Worm (Caenorhabditis elegans): Measurements from ENCODE around the gene ZK1240.8.

Gene ZK1240.8

ce11 chrII:2324956-2325355 lies 3.9 kb downstream of the ZK1240.8 start, which contains the start of gene ZK1240.11:
Gene ZK1240.11 (plus strand): TSS chrII:2325256.
- no peak for TF ChIP-seq ceh-82 (tag; optimal IDR thresholded peaks at IDR 0.05)
- no peak for TF ChIP-seq jun-1 (tag; optimal IDR thresholded peaks at IDR 0.05)
- TF ChIP-seq unc-62 (GFP tag; optimal IDR thresholded peaks at IDR 0.05): no peak
- no peak for TF ChIP-seq aly-2 (tag; optimal IDR thresholded peaks at IDR 0.05)
- no peak for TF ChIP-seq pqm-1 (tag; optimal IDR thresholded peaks at IDR 0.05)
- no peak for TF ChIP-seq nhr-237 (tag; optimal IDR thresholded peaks at IDR 0.05)
- TF ChIP-seq sea-2 (GFP tag; optimal IDR thresholded peaks at IDR 0.05): no peak
- TF ChIP-seq nfya-1 (tag; optimal IDR thresholded peaks at IDR 0.05; ENCODE audit: insufficient read depth): no peak

- TF ChIP-seq nhr-23 (tag; optimal IDR thresholded peaks at IDR 0.05) (no peak), fkh-2 (tag; optimal IDR thresholded peaks at IDR 0.05) (no peak), pha-4 (tag; optimal IDR thresholded peaks at IDR 0.05) (peak; percentile 24), egl-5 (tag; optimal IDR thresholded peaks at IDR 0.05) (no peak), lin-15B (tag; optimal IDR thresholded peaks at IDR 0.05) (no peak), ceh-28 (tag; optimal IDR thresholded peaks at IDR 0.05) (no peak), daf-12 (tag; optimal IDR thresholded peaks at IDR 0.05) (no peak), elt-2 (tag; optimal IDR thresholded peaks at IDR 0.05) (peak; percentile 93), lsy-12 (tag; optimal IDR thresholded peaks at IDR 0.05) (no peak), unc-39 (tag; optimal IDR thresholded peaks at IDR 0.05) (no peak), nhr-11 (tag; optimal IDR thresholded peaks at IDR 0.05) (no peak), pqm-1 (tag; optimal IDR thresholded peaks at IDR 0.05) (peak; percentile 46), zag-1 (tag; optimal IDR thresholded peaks at IDR 0.05) (no peak), fkh-10 (GFP tag; optimal IDR thresholded peaks at IDR 0.05) (no peak), jun-1 (tag; optimal IDR thresholded peaks at IDR 0.05) (peak; percentile 50), unc-62 (GFP tag; optimal IDR thresholded peaks at IDR 0.05) (no peak)
These were observed 5.9 kb downstream of the ZK1240.8 start, which contains the start of the genes ZK1240.6 and ZK1240.2 for ce11 chrII:2322857-2323518. Gene ZK1240.6 (minus strand): TSS chrII:2322907. Gene ZK1240.2 (plus strand): TSS chrII:2323376.

DNA sequence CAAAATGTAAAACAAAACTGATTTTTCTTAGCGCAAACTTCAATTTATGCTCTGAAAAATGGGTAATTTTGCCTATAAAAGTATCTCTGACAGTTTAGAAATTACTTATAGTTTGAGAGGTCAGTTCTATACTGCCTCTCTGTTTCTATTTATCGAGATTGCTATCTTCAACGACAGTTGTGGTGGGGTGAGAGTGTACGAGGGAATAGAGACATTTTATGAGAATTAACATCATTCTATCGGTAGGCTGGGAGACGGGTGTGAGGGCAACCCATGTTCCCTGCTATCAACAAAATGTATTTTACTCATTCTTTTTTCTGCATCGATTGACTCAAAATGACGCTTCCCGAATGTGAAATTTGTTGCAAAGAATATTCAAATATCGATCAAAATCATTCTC lies 8.8 kb downstream of the ZK1240.8 start, which contains the start of gene ZK1240.3:
TSS of gene ZK1240.3 (plus strand) at position 238 of the 400 bp plus-strand sequence.
- TF ChIP-seq elt-2 (tag; optimal IDR thresholded peaks at IDR 0.05): peak; percentile 82
- no peak for TF ChIP-seq mdl-1 (tag; optimal IDR thresholded peaks at IDR 0.05)
- TF ChIP-seq lin-15B (tag; optimal IDR thresholded peaks at IDR 0.05): no peak
- no peak for TF ChIP-seq egl-5 (tag; optimal IDR thresholded peaks at IDR 0.05)
- TF ChIP-seq ama-1 (optimal IDR thresholded peaks at IDR 0.05): no peak
- peak; percentile 59 for TF ChIP-seq pqm-1 (tag; optimal IDR thresholded peaks at IDR 0.05)

DNA sequence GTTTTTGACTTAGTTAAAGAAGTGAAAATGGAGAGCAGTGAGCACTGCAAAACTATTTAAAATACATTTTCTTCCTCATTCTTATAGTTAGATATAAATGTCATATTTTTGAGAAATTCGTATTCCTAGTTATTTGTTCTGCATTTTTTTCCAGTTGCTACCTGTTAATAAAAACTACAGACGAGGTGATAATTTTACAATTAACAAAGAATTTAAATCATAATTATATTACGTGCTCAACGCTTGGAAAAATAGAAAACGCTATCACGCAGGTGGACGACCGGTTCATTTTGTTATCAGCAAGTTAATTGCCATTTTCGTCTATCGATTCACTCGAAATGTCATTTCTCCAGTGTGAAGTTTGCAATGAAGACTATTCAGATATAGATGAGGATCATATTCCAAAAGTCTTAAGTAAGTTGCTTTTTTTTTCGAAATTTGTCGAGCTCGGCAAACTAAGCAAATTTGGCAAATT lies 10.9 kb downstream of the ZK1240.8 start, which contains the start of the genes ZK1240.5 and ZK1240.9:
TSS of gene ZK1240.5 (minus strand) at position 51 of the 475 bp plus-strand sequence.
TSS of gene ZK1240.9 (plus strand) at position 307 of the 475 bp plus-strand sequence.
- TF ChIP-seq ceh-16 (tag; optimal IDR thresholded peaks at IDR 0.05) (no peak), sea-2 (GFP tag; optimal IDR thresholded peaks at IDR 0.05) (no peak), elt-2 (tag; optimal IDR thresholded peaks at IDR 0.05) (peak; percentile 74)

DNA sequence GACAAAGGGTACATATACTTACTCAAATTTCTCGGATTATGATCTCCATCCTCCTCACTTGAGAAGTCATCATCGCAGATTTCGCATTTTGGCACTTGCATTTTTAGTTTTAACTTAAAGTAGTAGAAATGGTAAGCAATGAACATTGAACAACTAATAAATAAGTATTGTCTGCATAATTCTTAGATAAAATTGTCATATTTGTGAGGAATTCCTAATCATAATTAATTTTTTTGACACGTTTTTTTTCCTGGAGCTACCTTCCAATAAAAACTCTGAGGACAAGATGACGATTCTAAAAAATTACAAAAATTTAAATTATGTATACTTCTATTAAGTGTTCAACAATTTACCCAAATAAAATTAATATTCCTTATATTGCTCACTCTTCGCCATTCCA lies 16.1 kb downstream of the ZK1240.8 start, which contains the start of the genes trim-21 and B0281.1:
TSS of gene trim-21 (minus strand) at position 101 of the 400 bp plus-strand sequence.
TSS of gene B0281.1 (plus strand) at position 321 of the 400 bp plus-strand sequence.
- no peak for TF ChIP-seq eor-1 (tag; optimal IDR thresholded peaks at IDR 0.05)

DNA sequence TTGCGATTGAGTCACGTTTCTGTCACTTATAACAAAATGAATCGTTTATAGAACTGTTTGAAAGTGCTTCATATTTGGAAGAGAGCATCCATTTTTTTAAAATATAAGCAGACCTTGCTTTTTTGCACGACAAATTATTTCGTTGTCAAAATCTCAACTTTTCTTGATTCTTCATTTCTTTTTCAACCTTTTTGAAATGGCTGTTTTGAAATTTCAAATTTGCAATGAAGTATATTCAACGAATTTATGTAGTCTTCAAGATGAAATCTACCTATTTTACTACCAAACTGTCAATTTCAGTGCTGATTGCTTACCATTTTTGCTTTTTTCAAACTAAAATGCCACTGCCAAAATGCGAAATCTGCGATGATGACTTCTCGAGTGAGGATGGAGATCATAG lies 22.1 kb downstream of the ZK1240.8 start, which contains the start of gene B0281.3:
TSS of gene B0281.3 (plus strand) at position 301 of the 400 bp plus-strand sequence.
- TF ChIP-seq daf-12 (tag; optimal IDR thresholded peaks at IDR 0.05) (no peak), fos-1 (tag; optimal IDR thresholded peaks at IDR 0.05) (no peak), unc-39 (tag; optimal IDR thresholded peaks at IDR 0.05) (no peak), lsy-12 (tag; optimal IDR thresholded peaks at IDR 0.05) (no peak), snpc-4 (tag; optimal IDR thresholded peaks at IDR 0.05) (no peak), lin-15B (tag; optimal IDR thresholded peaks at IDR 0.05) (no peak), nhr-76 (tag; optimal IDR thresholded peaks at IDR 0.05) (no peak)

Measured in whole organism, L3 larva.